Fruit fly (Drosophila melanogaster) whole organism, embryonic: Measurements from ENCODE around the gene Rh4.

Experiments used
- ATbp ChIP-seq: fragments of 200-800 bp; sonication (Bioruptor generic); optimal IDR thresholded peaks from 2 replicates; lab custom pipeline; 2017; ENCODE audit warnings: missing biosample characterization, mild to moderate bottlenecking, missing genetic modification characterization, missing genetic modification reagents
- Bgb ChIP-seq: fragments of 200-800 bp; sonication (Bioruptor generic); IDR thresholded peaks from 2 replicates; pipeline ENCODE4 v1.3.6; 2022; ENCODE audit warnings: missing biosample characterization, missing genetic modification characterization; ENCODE audit not compliant: partially characterized antibody
- BtbVII ChIP-seq: fragments of 200-800 bp; sonication (Bioruptor generic); optimal IDR thresholded peaks from 3 replicates; lab custom pipeline; 2017; ENCODE audit warnings: missing biosample characterization, mild to moderate bottlenecking, missing genetic modification characterization
- CG10267 ChIP-seq: fragments of 200-800 bp; sonication (Bioruptor generic); optimal IDR thresholded peaks from 2 replicates; lab custom pipeline; 2018; ENCODE audit warnings: missing biosample characterization, mild to moderate bottlenecking, missing genetic modification characterization, moderate library complexity
- CG10274 ChIP-seq: fragments of 200-800 bp; sonication (Bioruptor generic); optimal IDR thresholded peaks from 3 replicates; lab custom pipeline; 2017; ENCODE audit warnings: missing biosample characterization, mild to moderate bottlenecking, missing genetic modification characterization
- CG10462 ChIP-seq: fragments of 200-800 bp; sonication (Bioruptor generic); optimal IDR thresholded peaks from 2 replicates; lab custom pipeline; 2016; ENCODE audit warnings: missing biosample characterization, missing genetic modification characterization
- CG11398 ChIP-seq: fragments of 200-800 bp; sonication (Bioruptor generic); optimal IDR thresholded peaks from 2 replicates; lab custom pipeline; 2016; ENCODE audit warnings: missing biosample characterization, missing genetic modification characterization
- CG11456 ChIP-seq: fragments of 200-800 bp; sonication (Bioruptor generic); IDR thresholded peaks from 3 replicates; pipeline ENCODE4 v1.3.6; 2022; ENCODE audit warnings: missing biosample characterization, missing genetic modification characterization
- CG11696 ChIP-seq: fragments of 200-800 bp; sonication (Bioruptor generic); IDR thresholded peaks from 2 replicates; pipeline ENCODE4 v1.3.6; 2022; ENCODE audit warnings: missing biosample characterization, missing genetic modification characterization
- CG12155 ChIP-seq: fragments of 200-800 bp; sonication (Bioruptor generic); optimal IDR thresholded peaks from 3 replicates; lab custom pipeline; 2016; ENCODE audit warnings: missing biosample characterization, missing genetic modification characterization
- CG12942 ChIP-seq: fragments of 200-800 bp; sonication (Bioruptor generic); optimal IDR thresholded peaks from 3 replicates; lab custom pipeline; 2016; ENCODE audit warnings: missing biosample characterization, missing genetic modification characterization
- CG13287 ChIP-seq: fragments of 200-800 bp; sonication (Bioruptor generic); IDR thresholded peaks from 2 replicates; pipeline ENCODE4 v1.3.6; 2022; ENCODE audit warnings: missing biosample characterization, missing genetic modification characterization; ENCODE audit not compliant: partially characterized antibody
- CG1603 ChIP-seq: fragments of 200-800 bp; sonication (Bioruptor generic); optimal IDR thresholded peaks from 2 replicates; lab custom pipeline; 2019; ENCODE audit warnings: missing biosample characterization, mild to moderate bottlenecking, missing genetic modification characterization, moderate library complexity
- CG16779 ChIP-seq: fragments of 200-800 bp; sonication (Bioruptor generic); IDR thresholded peaks from 2 replicates; pipeline ENCODE4 v1.3.6; 2022; ENCODE audit warnings: missing biosample characterization, missing genetic modification characterization
- CG1832 ChIP-seq: fragments of 200-800 bp; sonication (Bioruptor generic); optimal IDR thresholded peaks from 2 replicates; lab custom pipeline; 2017; ENCODE audit warnings: missing biosample characterization, mild to moderate bottlenecking, missing genetic modification characterization, inconsistent platforms
- CG34422 ChIP-seq: fragments of 200-800 bp; sonication (Bioruptor generic); IDR thresholded peaks from 3 replicates; pipeline ENCODE4 v1.3.6; 2022; ENCODE audit warnings: missing biosample characterization, missing genetic modification characterization
- CG3726 ChIP-seq: fragments of 200-800 bp; sonication (Bioruptor generic); IDR thresholded peaks from 3 replicates; pipeline ENCODE4, ENCODE4 v1.3.6; 2022; ENCODE audit warnings: missing biosample characterization, missing genetic modification characterization
- CG3838 ChIP-seq: fragments of 200-800 bp; sonication (Bioruptor generic); optimal IDR thresholded peaks from 3 replicates; lab custom pipeline; 2016; ENCODE audit warnings: missing biosample characterization, missing genetic modification characterization
- CG4730 ChIP-seq: fragments of 200-800 bp; sonication (Bioruptor generic); IDR thresholded peaks from 2 replicates; pipeline ENCODE4 v1.3.6; 2022; ENCODE audit warnings: missing biosample characterization, missing genetic modification characterization
- CG6254 ChIP-seq: fragments of 200-800 bp; sonication (Bioruptor generic); optimal IDR thresholded peaks from 3 replicates; lab custom pipeline; 2017; ENCODE audit warnings: mild to moderate bottlenecking, missing biosample characterization, missing genetic modification reagents, missing genetic modification characterization
- CG6854 ChIP-seq: fragments of 200-800 bp; sonication (Bioruptor generic); optimal IDR thresholded peaks from 3 replicates; lab custom pipeline; 2017; ENCODE audit warnings: missing biosample characterization, mild to moderate bottlenecking, missing genetic modification characterization
- CG7786 ChIP-seq: fragments of 200-800 bp; sonication (Bioruptor generic); optimal IDR thresholded peaks from 2 replicates; lab custom pipeline; 2016; ENCODE audit warnings: missing biosample characterization, missing genetic modification characterization
- CG8281 ChIP-seq: fragments of 200-800 bp; sonication (Bioruptor generic); optimal IDR thresholded peaks from 2 replicates; lab custom pipeline; 2018; ENCODE audit warnings: missing biosample characterization, mild to moderate bottlenecking, missing genetic modification characterization, moderate library complexity
- CG8388 ChIP-seq: fragments of 200-800 bp; sonication (Bioruptor generic); optimal IDR thresholded peaks from 2 replicates; lab custom pipeline; 2019; ENCODE audit warnings: missing biosample characterization, mild to moderate bottlenecking, missing genetic modification characterization, moderate library complexity
- CG8944 ChIP-seq: fragments of 200-800 bp; sonication (Bioruptor generic); optimal IDR thresholded peaks from 3 replicates; lab custom pipeline; 2016; ENCODE audit warnings: missing biosample characterization, missing genetic modification characterization
- CG9727 ChIP-seq: fragments of 200-800 bp; sonication (Bioruptor generic); optimal IDR thresholded peaks from 3 replicates; lab custom pipeline; 2017; ENCODE audit warnings: missing biosample characterization, mild to moderate bottlenecking, missing genetic modification characterization
- CG9932 ChIP-seq: fragments of 200-800 bp; sonication (Bioruptor generic); IDR thresholded peaks from 2 replicates; pipeline ENCODE4 v1.3.6; 2022; ENCODE audit warnings: missing biosample characterization, missing genetic modification characterization
- E2f1 ChIP-seq: fragments of 200-800 bp; sonication (Bioruptor generic); IDR thresholded peaks from 2 replicates; pipeline ENCODE4 v1.3.6; 2022; ENCODE audit warnings: missing biosample characterization, missing genetic modification characterization
- E2f2 ChIP-seq: fragments of 200-800 bp; sonication (Bioruptor generic); IDR thresholded peaks from 2 replicates; pipeline ENCODE4 v1.3.6; 2022; ENCODE audit warnings: missing biosample characterization, missing genetic modification characterization
- Eip74EF ChIP-seq, 2 experiments: fragments of 200-800 bp in 1 of 2; fragments of >200 bp in 1 of 2; sonication (Bioruptor generic) in 1 of 2; optimal IDR thresholded peaks; 2 replicates each; lab custom pipeline; 2017 to 2019; ENCODE audit warnings: missing biosample characterization in 2 of 2, missing genetic modification characterization in 2 of 2, mild to moderate bottlenecking in 1 of 2, moderate library complexity in 1 of 2
- Lim3 ChIP-seq: fragments of 200-800 bp; sonication (Bioruptor generic); IDR thresholded peaks from 2 replicates; pipeline ENCODE4 v1.3.6; 2022; ENCODE audit warnings: missing biosample characterization, missing genetic modification characterization
- Mad ChIP-seq: fragments of 200-800 bp; sonication (Bioruptor generic); optimal IDR thresholded peaks from 2 replicates; lab custom pipeline; 2016; ENCODE audit warnings: missing biosample characterization, missing genetic modification characterization
- Med ChIP-seq: fragments of 200-800 bp; sonication (Bioruptor generic); peaks from one replicate; lab custom pipeline; 2016; ENCODE audit warnings: missing biosample characterization, missing genetic modification characterization, mild to moderate bottlenecking, inconsistent platforms, moderate library complexity
- Optix ChIP-seq: fragments of 200-800 bp; sonication (Bioruptor generic); IDR thresholded peaks from 3 replicates; pipeline ENCODE4 v1.3.6; 2022; ENCODE audit warnings: missing biosample characterization, missing genetic modification characterization
- Sin3A ChIP-seq: fragments of >200 bp; optimal IDR thresholded peaks from 2 replicates; lab custom pipeline; 2018
- Sox100B ChIP-seq: fragments of 200-800 bp; sonication (Bioruptor generic); optimal IDR thresholded peaks from 3 replicates; lab custom pipeline; 2018; ENCODE audit warnings: missing biosample characterization, mild to moderate bottlenecking, missing genetic modification characterization
- amos ChIP-seq: fragments of 200-800 bp; sonication (Bioruptor generic); IDR thresholded peaks from 2 replicates; pipeline ENCODE4 v1.3.6; 2022; ENCODE audit warnings: missing biosample characterization, missing genetic modification characterization; ENCODE audit not compliant: partially characterized antibody
- croc ChIP-seq: fragments of 200-800 bp; sonication (Bioruptor generic); conservative IDR thresholded peaks from 3 replicates; pipeline ENCODE4 v1.3.6; 2022; ENCODE audit warnings: missing biosample characterization, missing genetic modification characterization
- danr ChIP-seq: fragments of 200-800 bp; sonication (Bioruptor generic); IDR thresholded peaks from 2 replicates; pipeline ENCODE4 v1.3.6; 2022; ENCODE audit warnings: missing biosample characterization, missing genetic modification characterization
- emc ChIP-seq: fragments of 200-800 bp; sonication (Bioruptor generic); optimal IDR thresholded peaks from 2 replicates; lab custom pipeline; 2016; ENCODE audit warnings: missing biosample characterization, missing genetic modification characterization
- en ChIP-seq: fragments of 200-800 bp; sonication (Bioruptor generic); optimal IDR thresholded peaks from 2 replicates; lab custom pipeline; 2016; ENCODE audit warnings: missing biosample characterization, missing genetic modification characterization
- gem ChIP-seq: fragments of 200-800 bp; sonication (Bioruptor generic); optimal IDR thresholded peaks from 2 replicates; lab custom pipeline; 2019; ENCODE audit warnings: missing biosample characterization, mild to moderate bottlenecking, missing genetic modification characterization, moderate library complexity
- inv ChIP-seq: fragments of 200-800 bp; sonication (Bioruptor generic); IDR thresholded peaks from 2 replicates; pipeline ENCODE4 v1.3.6; 2022; ENCODE audit warnings: missing biosample characterization, missing genetic modification characterization; ENCODE audit not compliant: partially characterized antibody
- kah ChIP-seq: fragments of 200-800 bp; sonication (Bioruptor generic); optimal IDR thresholded peaks from 2 replicates; lab custom pipeline; 2018; ENCODE audit warnings: missing biosample characterization, mild to moderate bottlenecking, missing genetic modification characterization
- ken ChIP-seq: fragments of 200-800 bp; sonication (Bioruptor generic); IDR thresholded peaks from 3 replicates; pipeline ENCODE4 v1.3.6; 2022; ENCODE audit warnings: missing biosample characterization, missing genetic modification characterization
- org-1 ChIP-seq: fragments of 200-800 bp; sonication (Bioruptor generic); optimal IDR thresholded peaks from 2 replicates; lab custom pipeline; 2017; ENCODE audit warnings: missing biosample characterization, missing genetic modification characterization
- p53 ChIP-seq: fragments of 200-800 bp; sonication (Bioruptor generic); optimal IDR thresholded peaks from 2 replicates; lab custom pipeline; 2016; ENCODE audit warnings: missing biosample characterization, missing genetic modification characterization
- peb ChIP-seq: fragments of 200-800 bp; sonication (Bioruptor generic); IDR thresholded peaks from 2 replicates; pipeline ENCODE4 v1.3.6; 2022; ENCODE audit warnings: missing biosample characterization, missing genetic modification characterization
- sens-2 ChIP-seq: fragments of 200-800 bp; sonication (Bioruptor generic); IDR thresholded peaks from 2 replicates; pipeline ENCODE4 v1.3.6; 2022; ENCODE audit warnings: missing biosample characterization, missing genetic modification characterization
- sna ChIP-seq: fragments of 200-800 bp; sonication (Bioruptor generic); IDR thresholded peaks from 2 replicates; pipeline ENCODE4 v1.3.6; 2022; ENCODE audit warnings: missing biosample characterization, missing genetic modification characterization; ENCODE audit not compliant: partially characterized antibody
- ssp ChIP-seq: fragments of 200-800 bp; sonication (Bioruptor generic); IDR thresholded peaks from 2 replicates; pipeline ENCODE4 v1.3.6; 2022; ENCODE audit warnings: missing biosample characterization, missing genetic modification characterization
- wdn ChIP-seq: fragments of 200-800 bp; sonication (Bioruptor generic); IDR thresholded peaks from 2 replicates; pipeline ENCODE4 v1.3.6; 2022; ENCODE audit warnings: missing biosample characterization, missing genetic modification characterization

Rh4 gene

dm6 chr3L:16862284-16862683, at the start of gene Rh4:
Rh4 (minus strand) TSS chr3L:16862517.
- no peak for TF ChIP-seq Sox100B (GFP tag; lab: Kevin White, UChicago)
- TF ChIP-seq CG10267 (tag; lab: Kevin White, UChicago) = no peak
- no peak for TF ChIP-seq E2f1
- 0 out of 2 replicates have a peak, but pooled peaks have one; percentile 24 for TF ChIP-seq Bgb (GFP tag; lab: Robert Waterston, UW)
- no peak for TF ChIP-seq danr (GFP tag; lab: Robert Waterston, UW)
- TF ChIP-seq BtbVII (GFP tag; lab: Kevin White, UChicago) = no peak
- no peak for TF ChIP-seq wdn (GFP tag; lab: Robert Waterston, UW)
- no peak for TF ChIP-seq CG3726
- no peak for TF ChIP-seq CG9727 (GFP tag; lab: Kevin White, UChicago)
- no peak for TF ChIP-seq emc (GFP tag; lab: Kevin White, UChicago)
- no peak for TF ChIP-seq CG4730 (GFP tag; lab: Robert Waterston, UW)
- TF ChIP-seq croc = no peak
- no peak for TF ChIP-seq CG8388 (GFP tag; lab: Kevin White, UChicago)
- no peak for TF ChIP-seq CG12155 (GFP tag; lab: Kevin White, UChicago)
- 0 out of 3 replicates have a peak, but pooled peaks have one; percentile 24 for TF ChIP-seq Optix
- TF ChIP-seq peb (GFP tag; lab: Robert Waterston, UW) = no peak
- no peak for TF ChIP-seq ATbp (GFP tag; lab: Kevin White, UChicago)
- no peak for TF ChIP-seq CG10274 (GFP tag; lab: Kevin White, UChicago)
- no peak for TF ChIP-seq CG8944 (GFP tag; lab: Kevin White, UChicago)
- TF ChIP-seq en (GFP tag; lab: Kevin White, UChicago) = no peak
- no peak for TF ChIP-seq CG6854 (GFP tag; lab: Kevin White, UChicago)
- no peak for TF ChIP-seq CG6254 (GFP tag; lab: Kevin White, UChicago)
- TF ChIP-seq CG8281 = no peak
- no peak for TF ChIP-seq sna (GFP tag; lab: Robert Waterston, UW)
- TF ChIP-seq CG11456 (GFP tag; lab: Robert Waterston, UW) = 0 out of 3 replicates have a peak, but pooled peaks have one; percentile 53
- TF ChIP-seq CG3838 = no peak
- TF ChIP-seq sens-2 (GFP tag; lab: Robert Waterston, UW) = no peak
- no peak for TF ChIP-seq inv
- TF ChIP-seq CG7786 (GFP tag; lab: Kevin White, UChicago) = no peak
- TF ChIP-seq CG12942 (GFP tag; lab: Kevin White, UChicago) = no peak
- TF ChIP-seq Sin3A (lab: Kevin White, UChicago) = no peak
- TF ChIP-seq amos (GFP tag; lab: Robert Waterston, UW) = no peak
- no peak for TF ChIP-seq ssp (GFP tag; lab: Robert Waterston, UW)
- no peak for TF ChIP-seq CG10462 (GFP tag; lab: Kevin White, UChicago)
- peak; percentile 9; the same call in 1 of the 2 replicates for TF ChIP-seq CG11696
- peak; percentile 47 for TF ChIP-seq CG9932 (GFP tag; lab: Robert Waterston, UW)
- TF ChIP-seq Eip74EF (GFP tag; optimal IDR thresholded peaks at IDR 0.05; lab: Kevin White, UChicago) = no peak
- TF ChIP-seq CG1603 = no peak
- TF ChIP-seq p53 (GFP tag; lab: Kevin White, UChicago) = no peak
- no peak for TF ChIP-seq CG34422 (GFP tag; lab: Robert Waterston, UW)
- no peak for TF ChIP-seq gem
- TF ChIP-seq Mad (GFP tag; lab: Kevin White, UChicago) = no peak
- TF ChIP-seq ken = no peak
- peak; percentile 23; the same call in 1 of the 2 replicates for TF ChIP-seq CG16779 (GFP tag; lab: Robert Waterston, UW)
- no peak for TF ChIP-seq E2f2 (GFP tag; lab: Robert Waterston, UW)
- no peak for TF ChIP-seq CG11398 (GFP tag; lab: Kevin White, UChicago)
- TF ChIP-seq kah = no peak
- no peak for TF ChIP-seq Lim3 (GFP tag; lab: Robert Waterston, UW)
- no peak for TF ChIP-seq org-1 (GFP tag; lab: Kevin White, UChicago)
- 0 out of 2 replicates have a peak, but pooled peaks have one; percentile 5 for TF ChIP-seq CG13287 (GFP tag; lab: Robert Waterston, UW)
- no peak for TF ChIP-seq CG1832
- peak; percentile 70 for TF ChIP-seq Med (GFP tag; lab: Kevin White, UChicago)
